Worm (Caenorhabditis elegans): ENCODE data around the gene atz-1.

The atz-1 gene

DNA sequence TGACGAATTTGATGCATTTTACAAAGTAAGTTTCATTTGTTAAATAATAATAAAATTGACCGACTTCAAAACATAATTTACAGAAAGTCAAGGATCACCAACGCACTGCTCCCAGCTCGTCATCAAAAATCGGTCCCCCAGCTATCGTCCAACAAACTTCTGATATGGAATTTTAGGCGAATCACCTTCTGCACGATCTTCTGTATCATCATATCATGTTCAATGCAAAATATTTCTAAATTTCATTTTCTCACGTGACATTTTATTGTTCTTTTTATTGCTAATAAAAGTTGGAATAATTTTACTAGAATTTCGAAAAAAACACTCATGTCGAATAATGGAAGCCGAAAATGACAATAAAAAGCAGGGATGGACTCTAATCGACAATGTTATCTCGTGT is 34.2 kb upstream of the atz-1 start, which contains the start of gene acl-13:
Gene acl-13 (plus strand): TSS at position 301 of the 400 bp plus-strand sequence.
- TF ChIP-seq ceh-28 (tag; optimal IDR thresholded peaks at IDR 0.05) = no peak
- no peak for TF ChIP-seq pha-4 (tag; optimal IDR thresholded peaks at IDR 0.05)
- no peak for TF ChIP-seq ceh-82 (tag; optimal IDR thresholded peaks at IDR 0.05)
- TF ChIP-seq nhr-43 (tag; optimal IDR thresholded peaks at IDR 0.05; ENCODE audit: poor library complexity, severe bottlenecking) = no peak
- no peak for TF ChIP-seq egl-27 (tag; optimal IDR thresholded peaks at IDR 0.05)
- no peak for TF ChIP-seq nhr-25 (tag; optimal IDR thresholded peaks at IDR 0.05)
- no peak for TF ChIP-seq ztf-4 (tag; optimal IDR thresholded peaks at IDR 0.05)

DNA sequence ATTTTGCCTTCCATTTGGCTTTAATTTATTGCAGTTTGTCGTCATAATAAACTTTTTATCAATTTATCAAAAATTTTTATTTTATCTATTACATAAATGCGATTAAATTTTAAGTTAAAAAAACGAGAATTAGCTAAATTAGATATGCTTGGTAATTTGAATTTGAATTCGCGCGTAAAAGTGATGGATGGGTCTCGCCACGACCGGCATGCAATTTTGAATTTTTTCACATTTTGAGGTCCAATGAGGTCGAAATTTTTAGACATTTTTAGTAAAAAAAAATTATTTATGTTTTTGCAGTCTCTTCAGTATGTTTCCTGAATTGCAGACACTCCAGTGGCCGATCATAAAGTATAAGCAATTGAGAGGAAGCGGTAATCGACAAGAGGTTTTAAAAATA is 32.7 kb upstream of the atz-1 start, which contains the start of gene dsb-1:
Gene dsb-1 (plus strand): TSS at position 301 of the 400 bp plus-strand sequence.
- TF ChIP-seq ceh-9 (tag; optimal IDR thresholded peaks at IDR 0.05) = no peak
- TF ChIP-seq skn-1 (tag; optimal IDR thresholded peaks at IDR 0.05) = no peak
- TF ChIP-seq fkh-2 (tag; optimal IDR thresholded peaks at IDR 0.05) = no peak
- TF ChIP-seq elt-3 (tag; optimal IDR thresholded peaks at IDR 0.05) = no peak
- no peak for TF ChIP-seq egl-27 (tag; optimal IDR thresholded peaks at IDR 0.05)
- TF ChIP-seq unc-62 (GFP tag; optimal IDR thresholded peaks at IDR 0.05) = no peak
- no peak for TF ChIP-seq nhr-12 (tag; optimal IDR thresholded peaks at IDR 0.05)
- TF ChIP-seq ztf-4 (tag; optimal IDR thresholded peaks at IDR 0.05) = no peak
- TF ChIP-seq fos-1 (tag; optimal IDR thresholded peaks at IDR 0.05) = no peak
- TF ChIP-seq nfya-1 (tag; optimal IDR thresholded peaks at IDR 0.05; ENCODE audit: insufficient read depth) = no peak
- no peak for TF ChIP-seq ceh-16 (tag; optimal IDR thresholded peaks at IDR 0.05)
- no peak for TF ChIP-seq lsy-12 (tag; optimal IDR thresholded peaks at IDR 0.05)
- TF ChIP-seq ZK546.5 (tag; optimal IDR thresholded peaks at IDR 0.05) = no peak
- no peak for TF ChIP-seq aly-2 (tag; optimal IDR thresholded peaks at IDR 0.05)
- TF ChIP-seq hmg-11 (tag; optimal IDR thresholded peaks at IDR 0.05) = no peak
- TF ChIP-seq egl-5 (tag; optimal IDR thresholded peaks at IDR 0.05) = no peak
- no peak for TF ChIP-seq mdl-1 (tag; optimal IDR thresholded peaks at IDR 0.05)
- no peak for TF ChIP-seq zag-1 (tag; optimal IDR thresholded peaks at IDR 0.05)

DNA sequence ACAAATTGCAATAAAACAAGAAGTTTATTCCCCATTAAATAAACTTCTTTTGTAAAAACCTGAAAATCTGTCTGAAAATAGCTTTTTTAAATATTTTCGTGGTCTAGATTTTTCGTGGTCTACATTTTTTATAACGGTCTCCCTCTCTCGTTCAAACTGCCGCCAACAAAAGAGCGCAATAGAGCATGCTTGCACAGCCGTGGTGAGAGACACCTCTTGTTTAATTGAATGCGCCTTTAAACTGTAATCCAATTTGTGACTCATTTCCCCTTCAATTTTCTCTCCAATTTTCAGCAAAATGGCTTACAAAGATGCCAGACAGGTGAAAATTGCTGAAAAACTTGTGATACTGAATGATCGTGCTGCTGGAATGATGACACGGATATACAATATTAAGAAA is 28.2 kb upstream of the atz-1 start, which contains the start of gene gex-3:
Gene gex-3 (plus strand): TSS at position 295 of the 400 bp plus-strand sequence.
- TF ChIP-seq hmg-11 (tag; optimal IDR thresholded peaks at IDR 0.05) (peak; percentile 57), lin-39 (tag; optimal IDR thresholded peaks at IDR 0.05) (peak; percentile 98), nhr-23 (tag; optimal IDR thresholded peaks at IDR 0.05) (peak; percentile 85), elt-1 (tag; optimal IDR thresholded peaks at IDR 0.05) (no peak), fkh-2 (tag; optimal IDR thresholded peaks at IDR 0.05) (no peak), eor-1 (tag; optimal IDR thresholded peaks at IDR 0.05) (no peak), fkh-10 (GFP tag; optimal IDR thresholded peaks at IDR 0.05) (peak; percentile 81), nfya-1 (tag; optimal IDR thresholded peaks at IDR 0.05; ENCODE audit: insufficient read depth) (peak; percentile 92), nhr-77 (tag; optimal IDR thresholded peaks at IDR 0.05) (no peak), nhr-237 (tag; optimal IDR thresholded peaks at IDR 0.05) (no peak), egl-27 (tag; optimal IDR thresholded peaks at IDR 0.05) (no peak), ztf-4 (tag; optimal IDR thresholded peaks at IDR 0.05) (no peak), elt-3 (tag; optimal IDR thresholded peaks at IDR 0.05) (no peak), elt-2 (tag; optimal IDR thresholded peaks at IDR 0.05) (peak; percentile 48), mdl-1 (tag; optimal IDR thresholded peaks at IDR 0.05) (no peak), sea-2 (GFP tag; optimal IDR thresholded peaks at IDR 0.05) (no peak), unc-39 (tag; optimal IDR thresholded peaks at IDR 0.05) (no peak), zag-1 (tag; optimal IDR thresholded peaks at IDR 0.05) (no peak), snpc-4 (tag; optimal IDR thresholded peaks at IDR 0.05) (peak; percentile 66), ceh-28 (tag; optimal IDR thresholded peaks at IDR 0.05) (peak; percentile 46), mml-1 (tag; optimal IDR thresholded peaks at IDR 0.05) (no peak), unc-62 (GFP tag; optimal IDR thresholded peaks at IDR 0.05) (no peak), ceh-16 (tag; optimal IDR thresholded peaks at IDR 0.05) (no peak), ZK546.5 (tag; optimal IDR thresholded peaks at IDR 0.05) (no peak), jun-1 (tag; optimal IDR thresholded peaks at IDR 0.05) (peak; percentile 30), nhr-76 (tag; optimal IDR thresholded peaks at IDR 0.05) (no peak), daf-12 (tag; optimal IDR thresholded peaks at IDR 0.05) (no peak), ama-1 (optimal IDR thresholded peaks at IDR 0.05) (peak; percentile 3), lsy-12 (tag; optimal IDR thresholded peaks at IDR 0.05) (no peak), lin-15B (tag; optimal IDR thresholded peaks at IDR 0.05) (peak; percentile 97), pqm-1 (tag; optimal IDR thresholded peaks at IDR 0.05) (peak; percentile 63), ceh-9 (tag; optimal IDR thresholded peaks at IDR 0.05) (no peak), nhr-28 (tag; optimal IDR thresholded peaks at IDR 0.05) (no peak), nhr-67 (tag; optimal IDR thresholded peaks at IDR 0.05) (no peak), fos-1 (tag; optimal IDR thresholded peaks at IDR 0.05) (no peak), nhr-11 (tag; optimal IDR thresholded peaks at IDR 0.05) (peak; percentile 9), pha-4 (tag; optimal IDR thresholded peaks at IDR 0.05) (no peak), ceh-82 (tag; optimal IDR thresholded peaks at IDR 0.05) (peak; percentile 6), nhr-25 (tag; optimal IDR thresholded peaks at IDR 0.05) (peak; percentile 89), egl-5 (tag; optimal IDR thresholded peaks at IDR 0.05) (peak; percentile 91), tbx-2 (tag; optimal IDR thresholded peaks at IDR 0.05) (no peak), aly-2 (tag; optimal IDR thresholded peaks at IDR 0.05) (no peak), skn-1 (tag; optimal IDR thresholded peaks at IDR 0.05) (peak; percentile 37), nhr-12 (tag; optimal IDR thresholded peaks at IDR 0.05) (no peak), R02D3.7 (tag; optimal IDR thresholded peaks at IDR 0.05) (peak; percentile 55), nhr-43 (tag; optimal IDR thresholded peaks at IDR 0.05; ENCODE audit: poor library complexity, severe bottlenecking) (peak; percentile 64)

Data from whole organism, L3 larva.